Worm (Caenorhabditis elegans): Measurements from ENCODE around the gene C05D12.3.
A peak's percentile ranks its signal among the peaks of the same experiment; 100 is the strongest.

C05D12.3 gene

DNA sequence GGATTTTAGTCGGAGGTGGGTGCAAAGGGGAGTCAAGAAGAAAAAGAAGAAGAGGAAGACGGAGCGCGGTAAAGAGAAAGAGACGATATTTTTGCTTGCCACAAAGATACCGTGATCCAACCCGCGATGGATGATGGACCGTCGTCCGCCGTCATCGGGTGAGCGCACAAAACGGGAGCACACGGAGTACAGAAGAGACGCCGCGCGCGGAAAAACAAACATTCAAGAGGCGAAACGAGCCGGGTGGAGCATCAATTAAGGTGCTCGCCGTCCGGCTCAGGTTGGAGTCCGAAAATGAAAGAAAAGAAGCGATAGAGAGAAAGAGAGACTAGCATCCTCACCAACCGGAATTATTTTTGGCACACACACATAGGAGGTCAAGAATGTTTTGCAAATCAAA, 31.3 kb upstream of the C05D12.3 start:
- no peak for TF ChIP-seq ceh-28 (tag; optimal IDR thresholded peaks at IDR 0.05)
- TF ChIP-seq ceh-82 (tag; optimal IDR thresholded peaks at IDR 0.05) = no peak
- no peak for TF ChIP-seq hmg-11 (tag; optimal IDR thresholded peaks at IDR 0.05)
- no peak for TF ChIP-seq ceh-16 (tag; optimal IDR thresholded peaks at IDR 0.05)
- no peak for TF ChIP-seq elt-2 (tag; optimal IDR thresholded peaks at IDR 0.05)
- TF ChIP-seq pha-4 (tag; optimal IDR thresholded peaks at IDR 0.05) = no peak
- no peak for TF ChIP-seq eor-1 (tag; optimal IDR thresholded peaks at IDR 0.05)
- no peak for TF ChIP-seq fos-1 (tag; optimal IDR thresholded peaks at IDR 0.05)
- TF ChIP-seq nhr-237 (tag; optimal IDR thresholded peaks at IDR 0.05) = no peak
- TF ChIP-seq unc-39 (tag; optimal IDR thresholded peaks at IDR 0.05) = no peak
- TF ChIP-seq snpc-4 (tag; optimal IDR thresholded peaks at IDR 0.05) = no peak
- no peak for TF ChIP-seq nhr-12 (tag; optimal IDR thresholded peaks at IDR 0.05)
- no peak for TF ChIP-seq lin-39 (tag; optimal IDR thresholded peaks at IDR 0.05)

- TF ChIP-seq elt-1 (tag; optimal IDR thresholded peaks at IDR 0.05) = no peak
- no peak for TF ChIP-seq R02D3.7 (tag; optimal IDR thresholded peaks at IDR 0.05)
- TF ChIP-seq pha-4 (tag; optimal IDR thresholded peaks at IDR 0.05) = no peak
- no peak for TF ChIP-seq daf-12 (tag; optimal IDR thresholded peaks at IDR 0.05)
- no peak for TF ChIP-seq nhr-76 (tag; optimal IDR thresholded peaks at IDR 0.05)
- no peak for TF ChIP-seq egl-27 (tag; optimal IDR thresholded peaks at IDR 0.05)
- no peak for TF ChIP-seq lin-39 (tag; optimal IDR thresholded peaks at IDR 0.05)
- TF ChIP-seq egl-5 (tag; optimal IDR thresholded peaks at IDR 0.05) = no peak
- no peak for TF ChIP-seq ceh-16 (tag; optimal IDR thresholded peaks at IDR 0.05)
- TF ChIP-seq hmg-11 (tag; optimal IDR thresholded peaks at IDR 0.05) = no peak
- TF ChIP-seq unc-62 (GFP tag; optimal IDR thresholded peaks at IDR 0.05) = no peak
Observed at ce11 chrII:11396217-11396616, 28.8 kb upstream of the C05D12.3 start.

DNA sequence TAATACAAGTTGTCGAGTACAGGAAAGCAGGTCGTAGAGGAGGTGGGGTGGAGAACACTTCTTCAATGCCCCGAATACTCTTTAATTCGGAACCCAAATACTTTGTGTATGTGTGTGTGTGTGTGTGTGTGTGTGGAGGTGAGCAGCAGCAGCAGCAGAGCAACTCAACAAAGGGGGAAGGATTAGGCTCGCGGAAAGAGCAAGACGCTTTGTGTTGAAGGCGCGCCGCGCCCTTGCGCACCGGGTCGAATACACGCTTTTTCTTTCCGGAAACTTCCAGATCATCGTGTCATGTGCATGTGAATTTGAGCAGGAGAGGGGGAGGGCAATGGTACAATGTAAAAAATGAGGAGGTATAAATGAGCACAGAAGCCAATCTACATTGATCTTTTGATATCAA, 26.3 kb upstream of the C05D12.3 start:
- no peak for TF ChIP-seq nhr-12 (tag; optimal IDR thresholded peaks at IDR 0.05)
- TF ChIP-seq ceh-82 (tag; optimal IDR thresholded peaks at IDR 0.05) = no peak
- TF ChIP-seq ceh-9 (tag; optimal IDR thresholded peaks at IDR 0.05) = no peak
- TF ChIP-seq nhr-43 (tag; optimal IDR thresholded peaks at IDR 0.05; ENCODE audit: poor library complexity, severe bottlenecking) = no peak
- no peak for TF ChIP-seq nhr-23 (tag; optimal IDR thresholded peaks at IDR 0.05)
- TF ChIP-seq egl-27 (tag; optimal IDR thresholded peaks at IDR 0.05) = no peak
- TF ChIP-seq pha-4 (tag; optimal IDR thresholded peaks at IDR 0.05) = no peak
- TF ChIP-seq fos-1 (tag; optimal IDR thresholded peaks at IDR 0.05) = no peak
- no peak for TF ChIP-seq egl-5 (tag; optimal IDR thresholded peaks at IDR 0.05)
- TF ChIP-seq nhr-28 (tag; optimal IDR thresholded peaks at IDR 0.05) = no peak
- no peak for TF ChIP-seq ceh-16 (tag; optimal IDR thresholded peaks at IDR 0.05)
- TF ChIP-seq mml-1 (tag; optimal IDR thresholded peaks at IDR 0.05) = no peak
- TF ChIP-seq skn-1 (tag; optimal IDR thresholded peaks at IDR 0.05) = no peak
- no peak for TF ChIP-seq fkh-2 (tag; optimal IDR thresholded peaks at IDR 0.05)
- no peak for TF ChIP-seq nhr-237 (tag; optimal IDR thresholded peaks at IDR 0.05)

ce11 chrII:11400386-11400785, 24.7 kb upstream of the C05D12.3 start:
- no peak for TF ChIP-seq nhr-23 (tag; optimal IDR thresholded peaks at IDR 0.05)
- no peak for TF ChIP-seq zag-1 (tag; optimal IDR thresholded peaks at IDR 0.05)
- TF ChIP-seq nhr-25 (tag; optimal IDR thresholded peaks at IDR 0.05) = peak; percentile 55
- TF ChIP-seq daf-12 (tag; optimal IDR thresholded peaks at IDR 0.05) = no peak

ce11 chrII:11409678-11410133, 15.4 kb upstream of the C05D12.3 start, which contains the start of gene C05D12.7:
C05D12.7 (plus strand) TSS chrII:11410083.
- TF ChIP-seq ztf-11 (tag; optimal IDR thresholded peaks at IDR 0.05) (no peak), nhr-11 (tag; optimal IDR thresholded peaks at IDR 0.05) (no peak), hmg-11 (tag; optimal IDR thresholded peaks at IDR 0.05) (no peak), elt-3 (tag; optimal IDR thresholded peaks at IDR 0.05) (no peak), elt-1 (tag; optimal IDR thresholded peaks at IDR 0.05) (no peak), nhr-28 (tag; optimal IDR thresholded peaks at IDR 0.05) (no peak), nhr-77 (tag; optimal IDR thresholded peaks at IDR 0.05) (no peak), daf-12 (tag; optimal IDR thresholded peaks at IDR 0.05) (no peak), egl-27 (tag; optimal IDR thresholded peaks at IDR 0.05) (no peak), ceh-82 (tag; optimal IDR thresholded peaks at IDR 0.05) (no peak), nhr-23 (tag; optimal IDR thresholded peaks at IDR 0.05) (no peak), skn-1 (tag; optimal IDR thresholded peaks at IDR 0.05) (no peak), nfya-1 (tag; optimal IDR thresholded peaks at IDR 0.05; ENCODE audit: insufficient read depth) (no peak)

Measured in whole organism, L3 larva.